Worm (Caenorhabditis elegans): Measurements from ENCODE around the gene mth-1.

ce11 chrII:4170508-4170907 lies 33.1 kb downstream of the mth-1 start, which contains the start of gene R03H10.5:
- TF ChIP-seq fkh-8 (tag; optimal IDR thresholded peaks at IDR 0.05), result no peak
- TF ChIP-seq lin-39 (tag; optimal IDR thresholded peaks at IDR 0.05), result no peak
- TF ChIP-seq xbp-1 (tag; optimal IDR thresholded peaks at IDR 0.05), result no peak
- TF ChIP-seq ceh-63 (GFP tag; optimal IDR thresholded peaks at IDR 0.05), result no peak
- no peak for TF ChIP-seq unc-130 (tag; optimal IDR thresholded peaks at IDR 0.05)
- no peak for TF ChIP-seq lin-13 (GFP tag; optimal IDR thresholded peaks at IDR 0.05)
